Fruit fly (Drosophila melanogaster) whole organism, embryonic: ENCODE measurements around the gene FoxL1.

Source experiments
- Bdp1 ChIP-seq: fragments of 200-800 bp; sonication (Bioruptor generic); optimal IDR thresholded peaks from 3 replicates; lab custom pipeline; 2016; ENCODE audit warnings: missing biosample characterization, missing genetic modification characterization
- CG10147 ChIP-seq: fragments of 200-800 bp; sonication (Bioruptor generic); optimal IDR thresholded peaks from 2 replicates; lab custom pipeline; 2019; ENCODE audit warnings: missing biosample characterization, mild to moderate bottlenecking, missing genetic modification characterization, moderate library complexity
- CG10543 ChIP-seq: fragments of 200-800 bp; sonication (Bioruptor generic); optimal IDR thresholded peaks from 3 replicates; lab custom pipeline; 2017; ENCODE audit warnings: missing biosample characterization, mild to moderate bottlenecking, missing genetic modification characterization, moderate library complexity
- CG11456 ChIP-seq: fragments of 200-800 bp; sonication (Bioruptor generic); IDR thresholded peaks from 3 replicates; pipeline ENCODE4 v1.3.6; 2022; ENCODE audit warnings: missing biosample characterization, missing genetic modification characterization
- CG12391 ChIP-seq: fragments of 200-800 bp; sonication (Bioruptor generic); optimal IDR thresholded peaks from 3 replicates; lab custom pipeline; 2018; ENCODE audit warnings: missing biosample characterization, mild to moderate bottlenecking, missing genetic modification characterization, moderate library complexity
- CG13424 ChIP-seq: fragments of 200-800 bp; sonication (Bioruptor generic); optimal IDR thresholded peaks from 2 replicates; lab custom pipeline; 2019; ENCODE audit warnings: missing biosample characterization, mild to moderate bottlenecking, missing genetic modification characterization, moderate library complexity
- CG15601 ChIP-seq: fragments of 200-800 bp; sonication (Bioruptor generic); optimal IDR thresholded peaks from 3 replicates; lab custom pipeline; 2019; ENCODE audit warnings: missing biosample characterization, mild to moderate bottlenecking, missing genetic modification characterization, moderate library complexity
- CG1602 ChIP-seq: fragments of 200-800 bp; sonication (Bioruptor generic); optimal IDR thresholded peaks from 3 replicates; lab custom pipeline; 2016; ENCODE audit warnings: missing biosample characterization, missing genetic modification characterization
- CG17802 ChIP-seq: fragments of 200-800 bp; sonication (Bioruptor generic); optimal IDR thresholded peaks from 2 replicates; lab custom pipeline; 2018; ENCODE audit warnings: missing biosample characterization, mild to moderate bottlenecking, missing genetic modification characterization, moderate library complexity
- CG18619 ChIP-seq: fragments of 200-800 bp; sonication (Bioruptor generic); optimal IDR thresholded peaks from 3 replicates; lab custom pipeline; 2017; ENCODE audit warnings: missing biosample characterization, mild to moderate bottlenecking, missing genetic modification characterization
- CG2116 ChIP-seq: fragments of 200-800 bp; sonication (Bioruptor generic); optimal IDR thresholded peaks from 3 replicates; lab custom pipeline; 2018; ENCODE audit warnings: missing biosample characterization, mild to moderate bottlenecking, missing genetic modification characterization
- CG2712 ChIP-seq: fragments of 200-800 bp; optimal IDR thresholded peaks from 3 replicates; lab custom pipeline; 2019; ENCODE audit warnings: missing biosample characterization, mild to moderate bottlenecking, missing genetic modification characterization, moderate library complexity
- CG31441 ChIP-seq: fragments of 200-800 bp; sonication (Bioruptor generic); IDR thresholded peaks from 2 replicates; pipeline ENCODE4 v1.3.6; 2022; ENCODE audit warnings: missing biosample characterization, missing genetic modification characterization
- CG32767 ChIP-seq: fragments of 200-800 bp; sonication (Bioruptor generic); IDR thresholded peaks from 2 replicates; pipeline ENCODE4 v1.3.6; 2022; ENCODE audit warnings: missing biosample characterization, missing genetic modification characterization
- CG34376 ChIP-seq: fragments of 200-800 bp; sonication (Bioruptor generic); optimal IDR thresholded peaks from 2 replicates; lab custom pipeline; 2018; ENCODE audit warnings: missing biosample characterization, mild to moderate bottlenecking, missing genetic modification characterization
- CG5245 ChIP-seq: fragments of 200-800 bp; sonication (Bioruptor generic); optimal IDR thresholded peaks from 3 replicates; lab custom pipeline; 2016; ENCODE audit warnings: missing biosample characterization, missing genetic modification characterization
- CG6272 ChIP-seq: fragments of 200-800 bp; sonication (Bioruptor generic); IDR thresholded peaks from 2 replicates; pipeline ENCODE4 v1.3.6; 2022; ENCODE audit warnings: missing biosample characterization, missing genetic modification characterization
- CG6683 ChIP-seq: fragments of 200-800 bp; sonication (Bioruptor generic); optimal IDR thresholded peaks from 2 replicates; lab custom pipeline; 2017; ENCODE audit warnings: missing biosample characterization, mild to moderate bottlenecking, missing genetic modification characterization, missing genetic modification reagents
- CTCF ChIP-seq: fragments of 200-800 bp; sonication (Bioruptor generic); optimal IDR thresholded peaks from 2 replicates; lab custom pipeline; 2017; ENCODE audit warnings: missing biosample characterization, mild to moderate bottlenecking, missing genetic modification characterization, moderate library complexity
- CoRest ChIP-seq: fragments of 200-800 bp; sonication (Bioruptor generic); optimal IDR thresholded peaks from 3 replicates; lab custom pipeline; 2018; ENCODE audit warnings: missing biosample characterization, mild to moderate bottlenecking, missing genetic modification characterization, moderate library complexity
- D ChIP-seq, 2 experiments: fragments of 200-800 bp in 1 of 2; fragments of >200 bp in 1 of 2; sonication (Bioruptor generic) in 1 of 2; optimal IDR thresholded peaks; 2 replicates in 1 of 2; 3 replicates in 1 of 2; lab custom pipeline; 2017; ENCODE audit warnings: mild to moderate bottlenecking in 1 of 2, missing biosample characterization in 1 of 2, missing genetic modification characterization in 1 of 2, missing genetic modification reagents in 1 of 2
- Dip3 ChIP-seq: fragments of 200-800 bp; sonication (Bioruptor generic); optimal IDR thresholded peaks from 3 replicates; lab custom pipeline; 2016; ENCODE audit warnings: missing biosample characterization, missing genetic modification characterization
- E2f2 ChIP-seq: fragments of 200-800 bp; sonication (Bioruptor generic); IDR thresholded peaks from 2 replicates; pipeline ENCODE4 v1.3.6; 2022; ENCODE audit warnings: missing biosample characterization, missing genetic modification characterization
- ERR ChIP-seq: fragments of 200-800 bp; sonication (Bioruptor generic); optimal IDR thresholded peaks from 2 replicates; lab custom pipeline; 2016; ENCODE audit warnings: missing biosample characterization, missing genetic modification characterization
- Fer1 ChIP-seq: fragments of 200-800 bp; sonication (Bioruptor generic); optimal IDR thresholded peaks from 2 replicates; lab custom pipeline; 2017; ENCODE audit warnings: missing biosample characterization, mild to moderate bottlenecking, missing genetic modification characterization
- H15 ChIP-seq: fragments of 200-800 bp; sonication (Bioruptor generic); IDR thresholded peaks from 3 replicates; pipeline ENCODE4 v1.3.6; 2022; ENCODE audit warnings: missing biosample characterization, missing genetic modification characterization
- HLH3B ChIP-seq: fragments of 200-800 bp; sonication (Bioruptor generic); IDR thresholded peaks from 2 replicates; pipeline ENCODE4 v1.3.6; 2022; ENCODE audit warnings: missing biosample characterization, missing genetic modification characterization
- HLH54F ChIP-seq: fragments of 200-800 bp; sonication (Bioruptor generic); optimal IDR thresholded peaks from 3 replicates; lab custom pipeline; 2016; ENCODE audit warnings: missing biosample characterization, missing genetic modification characterization
- Hand ChIP-seq: fragments of 200-800 bp; sonication (Bioruptor generic); optimal IDR thresholded peaks from 2 replicates; lab custom pipeline; 2017; ENCODE audit warnings: mild to moderate bottlenecking, missing biosample characterization, missing genetic modification reagents, missing genetic modification characterization
- Myb ChIP-seq: fragments of 200-800 bp; sonication (Bioruptor generic); optimal IDR thresholded peaks from 2 replicates; lab custom pipeline; 2016; ENCODE audit warnings: missing biosample characterization, missing genetic modification characterization
- NK7.1 ChIP-seq: fragments of 200-800 bp; sonication (Bioruptor generic); optimal IDR thresholded peaks from 3 replicates; lab custom pipeline; 2016; ENCODE audit warnings: missing biosample characterization, missing genetic modification characterization
- Pdp1 ChIP-seq, 2 experiments: fragments of 200-800 bp; sonication (Bioruptor generic); optimal IDR thresholded peaks; 3 replicates each; lab custom pipeline; 2016; ENCODE audit warnings: missing biosample characterization in 2 of 2, missing genetic modification characterization in 2 of 2, mild to moderate bottlenecking in 1 of 2, moderate library complexity in 1 of 2
- Xbp1 ChIP-seq: fragments of 200-800 bp; sonication (Bioruptor generic); optimal IDR thresholded peaks from 3 replicates; lab custom pipeline; 2016; ENCODE audit warnings: missing biosample characterization, mild to moderate bottlenecking, missing genetic modification characterization
- ara ChIP-seq: fragments of 200-800 bp; sonication (Bioruptor generic); IDR thresholded peaks from 2 replicates; pipeline ENCODE4 v1.3.6; 2022; ENCODE audit warnings: missing biosample characterization, missing genetic modification characterization
- bab2 ChIP-seq: fragments of 200-800 bp; sonication (Bioruptor generic); optimal IDR thresholded peaks from 2 replicates; lab custom pipeline; 2016; ENCODE audit warnings: missing biosample characterization, missing genetic modification characterization
- dmrt11E ChIP-seq: fragments of 200-800 bp; sonication (Bioruptor generic); optimal IDR thresholded peaks from 3 replicates; lab custom pipeline; 2018; ENCODE audit warnings: missing biosample characterization, mild to moderate bottlenecking, missing genetic modification characterization, moderate library complexity
- eve ChIP-seq, 2 experiments: fragments of >200 bp; optimal IDR thresholded peaks; 2 replicates each; lab custom pipeline; 2017; ENCODE audit warnings: missing biosample characterization in 2 of 2, missing genetic modification characterization in 2 of 2
- ewg ChIP-seq: fragments of 200-800 bp; sonication (Bioruptor generic); optimal IDR thresholded peaks from 3 replicates; lab custom pipeline; 2017; ENCODE audit warnings: mild to moderate bottlenecking, missing biosample characterization, missing genetic modification reagents, missing genetic modification characterization
- fd102C ChIP-seq: fragments of 200-800 bp; sonication (Bioruptor generic); optimal IDR thresholded peaks from 2 replicates; lab custom pipeline; 2018; ENCODE audit warnings: missing biosample characterization, mild to moderate bottlenecking, missing genetic modification characterization, moderate library complexity
- fd96Cb ChIP-seq: fragments of 200-800 bp; sonication (Bioruptor generic); optimal IDR thresholded peaks from 2 replicates; lab custom pipeline; 2018; ENCODE audit warnings: missing biosample characterization, mild to moderate bottlenecking, missing genetic modification characterization, moderate library complexity
- hkb ChIP-seq, 2 experiments: fragments of 200-800 bp in 1 of 2; fragments of >200 bp in 1 of 2; sonication (Bioruptor generic) in 1 of 2; IDR thresholded peaks in 1 of 2; optimal IDR thresholded peaks in 1 of 2; 2 replicates each; pipeline versions ENCODE4 v1.3.6 to Lab custom; 2017 to 2022; ENCODE audit warnings: missing biosample characterization in 1 of 2, missing genetic modification characterization in 1 of 2
- lab ChIP-seq: fragments of 200-800 bp; sonication (Bioruptor generic); optimal IDR thresholded peaks from 3 replicates; lab custom pipeline; 2017; ENCODE audit warnings: missing biosample characterization, missing genetic modification characterization, mild to moderate bottlenecking, moderate library complexity, missing genetic modification reagents
- lilli ChIP-seq: fragments of 200-800 bp; sonication (Bioruptor generic); optimal IDR thresholded peaks from 3 replicates; lab custom pipeline; 2016; ENCODE audit warnings: missing biosample characterization, missing genetic modification characterization
- lov ChIP-seq, 2 experiments: fragments of 200-800 bp in 1 of 2; fragments of >200 bp in 1 of 2; sonication (Bioruptor generic) in 1 of 2; IDR thresholded peaks in 1 of 2; optimal IDR thresholded peaks in 1 of 2; 2 replicates in 1 of 2; 3 replicates in 1 of 2; pipeline versions ENCODE4 v1.3.6 to Lab custom; 2017 to 2022; ENCODE audit warnings: missing biosample characterization in 1 of 2, missing genetic modification characterization in 1 of 2
- nmo ChIP-seq: fragments of 200-800 bp; sonication (Bioruptor generic); optimal IDR thresholded peaks from 2 replicates; lab custom pipeline; 2018; ENCODE audit warnings: missing biosample characterization, mild to moderate bottlenecking, missing genetic modification characterization, moderate library complexity
- odd ChIP-seq: fragments of 200-800 bp; sonication (Bioruptor generic); optimal IDR thresholded peaks from 2 replicates; lab custom pipeline; 2017; ENCODE audit warnings: missing biosample characterization, mild to moderate bottlenecking, missing genetic modification characterization
- peb ChIP-seq: fragments of 200-800 bp; sonication (Bioruptor generic); IDR thresholded peaks from 2 replicates; pipeline ENCODE4 v1.3.6; 2022; ENCODE audit warnings: missing biosample characterization, missing genetic modification characterization
- vnd ChIP-seq: fragments of 200-800 bp; sonication (Bioruptor generic); IDR thresholded peaks from 3 replicates; pipeline ENCODE4 v1.3.6; 2022; ENCODE audit warnings: missing biosample characterization, missing genetic modification characterization; ENCODE audit not compliant: partially characterized antibody

Gene FoxL1

DNA sequence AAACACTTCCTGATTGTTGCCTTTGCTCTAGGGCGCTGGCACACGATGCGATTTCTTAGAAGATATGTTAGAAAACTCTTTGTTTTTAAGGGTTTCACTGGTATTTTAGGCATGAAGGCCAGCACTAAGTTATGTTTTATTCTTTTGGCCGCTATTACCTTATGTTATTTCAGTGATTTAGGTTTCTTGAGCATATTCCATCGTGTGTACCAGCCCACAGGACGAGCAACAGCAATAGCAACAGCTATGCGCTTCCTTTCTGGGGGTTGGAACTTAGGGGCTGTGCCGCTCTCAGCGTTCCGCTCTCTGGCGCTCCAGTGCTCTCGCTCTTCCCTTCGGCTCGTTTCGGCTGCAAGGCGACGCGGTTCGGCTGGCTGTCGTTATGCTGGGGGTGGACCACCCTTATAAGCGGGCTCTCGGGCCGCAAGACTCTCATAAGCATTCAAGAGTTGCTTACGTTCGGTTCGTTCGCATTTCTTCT, 35.2 kb upstream of the FoxL1 start, which contains the start of gene scrt (continued):
- TF ChIP-seq CG15601 (tag; lab: Kevin White, UChicago) = peak; percentile 51
- no peak for TF ChIP-seq hkb (optimal IDR thresholded peaks at IDR 0.05; lab: Kevin White, UChicago)
- TF ChIP-seq hkb (GFP tag; IDR thresholded peaks at IDR 0.05; lab: Robert Waterston, UW) = peak; percentile 66
- peak; percentile 45 for TF ChIP-seq lab (GFP tag; lab: Kevin White, UChicago)
- peak; percentile 88 for TF ChIP-seq CG13424 (tag; lab: Kevin White, UChicago)
- no peak for TF ChIP-seq CG5245 (GFP tag; lab: Kevin White, UChicago)
- TF ChIP-seq CG10147 (GFP tag; lab: Kevin White, UChicago) = peak; percentile 37
- TF ChIP-seq D (optimal IDR thresholded peaks at IDR 0.05; lab: Kevin White, UChicago) = peak; percentile 55
- peak; percentile 57 for TF ChIP-seq D (GFP tag; optimal IDR thresholded peaks at IDR 0.05; lab: Kevin White, UChicago)
- peak; percentile 51 for TF ChIP-seq nmo (GFP tag; lab: Kevin White, UChicago)
- peak; percentile 54 for TF ChIP-seq CoRest (tag; lab: Kevin White, UChicago)
- peak; percentile 38 for TF ChIP-seq Xbp1 (GFP tag; lab: Kevin White, UChicago)
- 0 out of 2 replicates have a peak, but pooled peaks have one; percentile 35 for TF ChIP-seq HLH3B (GFP tag; lab: Robert Waterston, UW)
- TF ChIP-seq H15 (GFP tag; lab: Robert Waterston, UW) = 0 out of 3 replicates have a peak, but pooled peaks have one; percentile 47
- TF ChIP-seq ERR (GFP tag; lab: Kevin White, UChicago) = peak; percentile 30
- peak; percentile 77 for TF ChIP-seq CG2712 (tag; lab: Kevin White, UChicago)
- peak; percentile 45 for TF ChIP-seq Myb (GFP tag; lab: Kevin White, UChicago)
- peak; percentile 41; the same call in 1 of the 2 replicates for TF ChIP-seq CG32767
- peak; percentile 67; the same call in 2 of the 3 replicates for TF ChIP-seq vnd (GFP tag; lab: Robert Waterston, UW)
- peak; percentile 28 for TF ChIP-seq CG6683 (GFP tag; lab: Kevin White, UChicago)
- TF ChIP-seq eve (GFP tag; optimal IDR thresholded peaks at IDR 0.05; lab: Kevin White, UChicago) = peak in 1 of 2 experiments; percentile 8
- peak; percentile 79 for TF ChIP-seq ara
- peak; percentile 5 for TF ChIP-seq bab2 (GFP tag; lab: Kevin White, UChicago)
- peak; percentile 25 for TF ChIP-seq fd96Cb (tag; lab: Kevin White, UChicago)
- TF ChIP-seq CG12391 (tag; lab: Kevin White, UChicago) = peak; percentile 72
- TF ChIP-seq odd (GFP tag; lab: Kevin White, UChicago) = no peak
- 0 out of 2 replicates have a peak, but pooled peaks have one; percentile 37 for TF ChIP-seq CG31441 (GFP tag; lab: Robert Waterston, UW)
- peak; percentile 41 for TF ChIP-seq HLH54F
- peak; percentile 91 for TF ChIP-seq dmrt11E (tag; lab: Kevin White, UChicago)
- peak; percentile 7 for TF ChIP-seq CG17802 (tag; lab: Kevin White, UChicago)
- peak; percentile 34 for TF ChIP-seq fd102C
- TF ChIP-seq Hand = peak; percentile 29
- TF ChIP-seq ewg (GFP tag; lab: Kevin White, UChicago) = peak; percentile 37
- no peak for TF ChIP-seq lov (optimal IDR thresholded peaks at IDR 0.05; lab: Kevin White, UChicago)
- TF ChIP-seq lov (GFP tag; IDR thresholded peaks at IDR 0.05; lab: Robert Waterston, UW) = peak; percentile 32; the same call in 1 of the 3 replicates
- no peak for TF ChIP-seq NK7.1 (GFP tag; lab: Kevin White, UChicago)
- peak; percentile 28 for TF ChIP-seq CG18619 (GFP tag; lab: Kevin White, UChicago)
- peak; percentile 9 for TF ChIP-seq CG34376 (GFP tag; lab: Kevin White, UChicago)
- peak; percentile 34 for TF ChIP-seq lilli
- peak; percentile 38 for TF ChIP-seq CG10543
- TF ChIP-seq Pdp1 (GFP tag; optimal IDR thresholded peaks at IDR 0.05; lab: Kevin White, UChicago) = no peak
- TF ChIP-seq CG1602 (GFP tag; lab: Kevin White, UChicago) = peak; percentile 16
- TF ChIP-seq CTCF (GFP tag; lab: Kevin White, UChicago) = no peak
- TF ChIP-seq E2f2 (GFP tag; lab: Robert Waterston, UW) = peak; percentile 15; the same call in 1 of the 2 replicates
- TF ChIP-seq peb = peak; percentile 53; the same call in 1 of the 2 replicates
- no peak for TF ChIP-seq CG11456 (GFP tag; lab: Robert Waterston, UW)
- peak; percentile 21 for TF ChIP-seq Bdp1 (GFP tag; lab: Kevin White, UChicago)
- peak; percentile 10 for TF ChIP-seq Dip3 (GFP tag; lab: Kevin White, UChicago)
- TF ChIP-seq Fer1 = peak; percentile 59
- TF ChIP-seq CG2116 (GFP tag; lab: Kevin White, UChicago) = peak; percentile 18
- TF ChIP-seq CG6272 (GFP tag; lab: Robert Waterston, UW) = no peak
